Fruit fly (Drosophila melanogaster) whole organism, embryonic: Measurements from ENCODE around the gene Nepl18.
A peak's percentile ranks its signal among the peaks of the same experiment; 100 is the strongest.

Source experiments
- ATbp ChIP-seq: fragments of 200-800 bp; sonication (Bioruptor generic); optimal IDR thresholded peaks from 2 replicates; lab custom pipeline; 2017; ENCODE audit warnings: missing biosample characterization, mild to moderate bottlenecking, missing genetic modification characterization, missing genetic modification reagents
- CG11504 ChIP-seq: fragments of 200-800 bp; sonication (Bioruptor generic); optimal IDR thresholded peaks from 3 replicates; lab custom pipeline; 2019; ENCODE audit warnings: missing biosample characterization, mild to moderate bottlenecking, missing genetic modification characterization, moderate library complexity
- CG14965 ChIP-seq: fragments of 200-800 bp; sonication (Bioruptor generic); optimal IDR thresholded peaks from 2 replicates; lab custom pipeline; 2016; ENCODE audit warnings: missing biosample characterization, missing genetic modification characterization, borderline replicate concordance
- CG1529 ChIP-seq: fragments of 200-800 bp; sonication (Bioruptor generic); optimal IDR thresholded peaks from 3 replicates; lab custom pipeline; 2018; ENCODE audit warnings: missing biosample characterization, missing genetic modification characterization
- CG17361 ChIP-seq: fragments of 200-800 bp; sonication (Bioruptor generic); IDR thresholded peaks from 3 replicates; pipeline ENCODE4 v1.3.6; 2022; ENCODE audit warnings: missing biosample characterization, missing genetic modification characterization
- CG17612 ChIP-seq: fragments of 200-800 bp; sonication (Bioruptor generic); IDR thresholded peaks from 2 replicates; pipeline ENCODE4 v1.3.6; 2022; ENCODE audit warnings: missing biosample characterization, missing genetic modification characterization
- CG1792 ChIP-seq: fragments of 200-800 bp; sonication (Bioruptor generic); optimal IDR thresholded peaks from 2 replicates; lab custom pipeline; 2016; ENCODE audit warnings: missing biosample characterization, missing genetic modification characterization
- CG2120 ChIP-seq: fragments of 200-800 bp; sonication (Bioruptor generic); optimal IDR thresholded peaks from 3 replicates; lab custom pipeline; 2016; ENCODE audit warnings: missing biosample characterization, missing genetic modification characterization
- CG34422 ChIP-seq: fragments of 200-800 bp; sonication (Bioruptor generic); IDR thresholded peaks from 3 replicates; pipeline ENCODE4 v1.3.6; 2022; ENCODE audit warnings: missing biosample characterization, missing genetic modification characterization
- CG4707 ChIP-seq: fragments of 200-800 bp; sonication (Bioruptor generic); optimal IDR thresholded peaks from 2 replicates; lab custom pipeline; 2018; ENCODE audit warnings: missing biosample characterization, mild to moderate bottlenecking, missing genetic modification characterization, moderate library complexity
- CG7271 ChIP-seq: fragments of 200-800 bp; sonication (Bioruptor generic); optimal IDR thresholded peaks from 2 replicates; lab custom pipeline; 2018; ENCODE audit warnings: missing biosample characterization, mild to moderate bottlenecking, missing genetic modification characterization, moderate library complexity
- CG7372 ChIP-seq: fragments of 200-800 bp; sonication (Bioruptor generic); IDR thresholded peaks from 2 replicates; pipeline ENCODE4 v1.3.6; 2022; ENCODE audit warnings: missing biosample characterization, missing genetic modification characterization
- CG8089 ChIP-seq: fragments of 200-800 bp; sonication (Bioruptor generic); optimal IDR thresholded peaks from 3 replicates; lab custom pipeline; 2016; ENCODE audit warnings: missing biosample characterization, missing genetic modification characterization
- CG8281 ChIP-seq: fragments of 200-800 bp; sonication (Bioruptor generic); optimal IDR thresholded peaks from 2 replicates; lab custom pipeline; 2018; ENCODE audit warnings: missing biosample characterization, mild to moderate bottlenecking, missing genetic modification characterization, moderate library complexity
- CG9817 ChIP-seq: fragments of 200-800 bp; sonication (Bioruptor generic); optimal IDR thresholded peaks from 2 replicates; lab custom pipeline; 2018; ENCODE audit warnings: missing biosample characterization, mild to moderate bottlenecking, missing genetic modification characterization, moderate library complexity
- D ChIP-seq, 2 experiments: fragments of 200-800 bp in 1 of 2; fragments of >200 bp in 1 of 2; sonication (Bioruptor generic) in 1 of 2; optimal IDR thresholded peaks; 2 replicates in 1 of 2; 3 replicates in 1 of 2; lab custom pipeline; 2017; ENCODE audit warnings: mild to moderate bottlenecking in 1 of 2, missing biosample characterization in 1 of 2, missing genetic modification characterization in 1 of 2, missing genetic modification reagents in 1 of 2
- Dip2 ChIP-seq: fragments of 200-800 bp; sonication (Bioruptor generic); IDR thresholded peaks from 2 replicates; pipeline ENCODE4 v1.3.6; 2022; ENCODE audit warnings: missing biosample characterization, missing genetic modification characterization
- Dip3 ChIP-seq: fragments of 200-800 bp; sonication (Bioruptor generic); optimal IDR thresholded peaks from 3 replicates; lab custom pipeline; 2016; ENCODE audit warnings: missing biosample characterization, missing genetic modification characterization
- Dll ChIP-seq: fragments of 200-800 bp; sonication (Bioruptor generic); IDR thresholded peaks from 4 replicates; pipeline ENCODE4 v1.3.6; 2022; ENCODE audit warnings: missing biosample characterization, missing genetic modification characterization; ENCODE audit not compliant: partially characterized antibody
- Gug ChIP-seq: fragments of 200-800 bp; sonication (Bioruptor generic); IDR thresholded peaks from 4 replicates; pipeline ENCODE4 v1.3.6; 2022; ENCODE audit warnings: missing biosample characterization, missing genetic modification characterization
- H15 ChIP-seq: fragments of 200-800 bp; sonication (Bioruptor generic); IDR thresholded peaks from 3 replicates; pipeline ENCODE4 v1.3.6; 2022; ENCODE audit warnings: missing biosample characterization, missing genetic modification characterization
- Ravus ChIP-seq: fragments of 200-800 bp; sonication (Bioruptor generic); IDR thresholded peaks from 2 replicates; pipeline ENCODE4 v1.3.6; 2022; ENCODE audit warnings: missing biosample characterization, missing genetic modification characterization
- Side ChIP-seq: fragments of 200-800 bp; sonication (Bioruptor generic); optimal IDR thresholded peaks from 2 replicates; lab custom pipeline; 2016; ENCODE audit warnings: missing biosample characterization, missing genetic modification characterization
- Ssrp ChIP-seq: fragments of 200-800 bp; sonication (Bioruptor generic); optimal IDR thresholded peaks from 2 replicates; lab custom pipeline; 2018; ENCODE audit warnings: missing biosample characterization, mild to moderate bottlenecking, missing genetic modification characterization, moderate library complexity
- ab ChIP-seq: fragments of 200-800 bp; sonication (Bioruptor generic); optimal IDR thresholded peaks from 2 replicates; lab custom pipeline; 2016; ENCODE audit warnings: missing biosample characterization, missing genetic modification characterization
- ac ChIP-seq: fragments of 200-800 bp; sonication (Bioruptor generic); optimal IDR thresholded peaks from 3 replicates; lab custom pipeline; 2017; ENCODE audit warnings: missing biosample characterization, mild to moderate bottlenecking, missing genetic modification characterization
- bab2 ChIP-seq: fragments of 200-800 bp; sonication (Bioruptor generic); optimal IDR thresholded peaks from 2 replicates; lab custom pipeline; 2016; ENCODE audit warnings: missing biosample characterization, missing genetic modification characterization
- emc ChIP-seq: fragments of 200-800 bp; sonication (Bioruptor generic); optimal IDR thresholded peaks from 2 replicates; lab custom pipeline; 2016; ENCODE audit warnings: missing biosample characterization, missing genetic modification characterization
- eve ChIP-seq, 2 experiments: fragments of >200 bp; optimal IDR thresholded peaks; 2 replicates each; lab custom pipeline; 2017; ENCODE audit warnings: missing biosample characterization in 2 of 2, missing genetic modification characterization in 2 of 2
- gt ChIP-seq: fragments of 200-800 bp; sonication (Bioruptor generic); IDR thresholded peaks from 2 replicates; pipeline ENCODE4 v1.3.6; 2022; ENCODE audit warnings: missing biosample characterization, missing genetic modification characterization
- hkb ChIP-seq, 2 experiments: fragments of 200-800 bp in 1 of 2; fragments of >200 bp in 1 of 2; sonication (Bioruptor generic) in 1 of 2; IDR thresholded peaks in 1 of 2; optimal IDR thresholded peaks in 1 of 2; 2 replicates each; pipeline versions ENCODE4 v1.3.6 to Lab custom; 2017 to 2022; ENCODE audit warnings: missing biosample characterization in 1 of 2, missing genetic modification characterization in 1 of 2
- insv ChIP-seq, 2 experiments: fragments of 200-800 bp; sonication (Bioruptor generic); optimal IDR thresholded peaks; 3 replicates each; lab custom pipeline; 2016 to 2018; ENCODE audit warnings: missing biosample characterization in 2 of 2, missing genetic modification characterization in 2 of 2
- inv ChIP-seq: fragments of 200-800 bp; sonication (Bioruptor generic); IDR thresholded peaks from 2 replicates; pipeline ENCODE4 v1.3.6; 2022; ENCODE audit warnings: missing biosample characterization, missing genetic modification characterization; ENCODE audit not compliant: partially characterized antibody
- jing ChIP-seq: fragments of 200-800 bp; sonication (Bioruptor generic); optimal IDR thresholded peaks from 2 replicates; lab custom pipeline; 2018; ENCODE audit warnings: missing biosample characterization, mild to moderate bottlenecking, missing genetic modification characterization
- kah ChIP-seq: fragments of 200-800 bp; sonication (Bioruptor generic); optimal IDR thresholded peaks from 2 replicates; lab custom pipeline; 2018; ENCODE audit warnings: missing biosample characterization, mild to moderate bottlenecking, missing genetic modification characterization
- ken ChIP-seq: fragments of 200-800 bp; sonication (Bioruptor generic); IDR thresholded peaks from 3 replicates; pipeline ENCODE4 v1.3.6; 2022; ENCODE audit warnings: missing biosample characterization, missing genetic modification characterization
- kni ChIP-seq: fragments of 200-800 bp; sonication (Bioruptor generic); optimal IDR thresholded peaks from 3 replicates; lab custom pipeline; 2017; ENCODE audit warnings: mild to moderate bottlenecking, missing biosample characterization, missing genetic modification reagents, missing genetic modification characterization
- lbe ChIP-seq: fragments of 200-800 bp; sonication (Bioruptor generic); optimal IDR thresholded peaks from 2 replicates; lab custom pipeline; 2016; ENCODE audit warnings: missing biosample characterization, mild to moderate bottlenecking, missing genetic modification characterization
- peb ChIP-seq: fragments of 200-800 bp; sonication (Bioruptor generic); IDR thresholded peaks from 2 replicates; pipeline ENCODE4 v1.3.6; 2022; ENCODE audit warnings: missing biosample characterization, missing genetic modification characterization
- row ChIP-seq: fragments of 200-800 bp; sonication (Bioruptor generic); IDR thresholded peaks from 3 replicates; pipeline ENCODE4 v1.3.6; 2022; ENCODE audit warnings: missing biosample characterization, missing genetic modification characterization
- run ChIP-seq: fragments of 200-800 bp; sonication (Bioruptor generic); optimal IDR thresholded peaks from 3 replicates; lab custom pipeline; 2018; ENCODE audit warnings: missing biosample characterization, mild to moderate bottlenecking, missing genetic modification characterization
- seq ChIP-seq: fragments of 200-800 bp; sonication (Bioruptor generic); IDR thresholded peaks from 2 replicates; pipeline ENCODE4 v1.3.6; 2022; ENCODE audit warnings: missing biosample characterization, missing genetic modification characterization
- so ChIP-seq: fragments of 200-800 bp; sonication (Bioruptor generic); IDR thresholded peaks from 3 replicates; pipeline ENCODE4 v1.3.6; 2022; ENCODE audit warnings: missing biosample characterization, missing genetic modification characterization
- sr ChIP-seq: fragments of 200-800 bp; sonication (Bioruptor generic); IDR thresholded peaks from 3 replicates; pipeline ENCODE4 v1.3.6; 2022; ENCODE audit warnings: missing biosample characterization, missing genetic modification characterization
- stwl ChIP-seq: fragments of 200-800 bp; sonication (Bioruptor generic); optimal IDR thresholded peaks from 3 replicates; lab custom pipeline; 2018; ENCODE audit warnings: missing biosample characterization, mild to moderate bottlenecking, missing genetic modification characterization, moderate library complexity
- tio ChIP-seq: fragments of 200-800 bp; sonication (Bioruptor generic); optimal IDR thresholded peaks from 2 replicates; lab custom pipeline; 2017; ENCODE audit warnings: missing biosample characterization, missing genetic modification characterization, inconsistent platforms
- unc-4 ChIP-seq: fragments of 200-800 bp; sonication (Bioruptor generic); IDR thresholded peaks from 2 replicates; pipeline ENCODE4 v1.3.6; 2022; ENCODE audit warnings: missing biosample characterization, missing genetic modification characterization; ENCODE audit not compliant: partially characterized antibody
- vnd ChIP-seq: fragments of 200-800 bp; sonication (Bioruptor generic); IDR thresholded peaks from 3 replicates; pipeline ENCODE4 v1.3.6; 2022; ENCODE audit warnings: missing biosample characterization, missing genetic modification characterization; ENCODE audit not compliant: partially characterized antibody
- wdn ChIP-seq: fragments of 200-800 bp; sonication (Bioruptor generic); IDR thresholded peaks from 2 replicates; pipeline ENCODE4 v1.3.6; 2022; ENCODE audit warnings: missing biosample characterization, missing genetic modification characterization

The Nepl18 gene

dm6 chr3R:28904816-28905435 is 29.5 kb downstream of the Nepl18 start:
- TF ChIP-seq inv (GFP tag; lab: Robert Waterston, UW) (no peak), ken (GFP tag; lab: Robert Waterston, UW) (peak; percentile 78), unc-4 (GFP tag; lab: Robert Waterston, UW) (no peak), Gug (GFP tag; lab: Robert Waterston, UW) (peak; percentile 86), wdn (GFP tag; lab: Robert Waterston, UW) (peak; percentile 79; the same call in 1 of the 2 replicates), stwl (tag; lab: Kevin White, UChicago) (no peak), hkb (optimal IDR thresholded peaks at IDR 0.05; lab: Kevin White, UChicago) (no peak), hkb (GFP tag; IDR thresholded peaks at IDR 0.05; lab: Robert Waterston, UW) (peak; percentile 78), row (peak; percentile 86), CG4707 (peak; percentile 33), D (optimal IDR thresholded peaks at IDR 0.05; lab: Kevin White, UChicago) (no peak), D (GFP tag; optimal IDR thresholded peaks at IDR 0.05; lab: Kevin White, UChicago) (peak; percentile 21), CG34422 (GFP tag; lab: Robert Waterston, UW) (peak; percentile 88), Dip3 (GFP tag; lab: Kevin White, UChicago) (peak; percentile 82), seq (GFP tag; lab: Robert Waterston, UW) (peak; percentile 49), kni (GFP tag; lab: Kevin White, UChicago) (no peak), eve (GFP tag; optimal IDR thresholded peaks at IDR 0.05; lab: Kevin White, UChicago) (no peak), CG9817 (tag; lab: Kevin White, UChicago) (peak; percentile 82), ac (GFP tag; lab: Kevin White, UChicago) (no peak), Side (peak; percentile 74), run (tag; lab: Kevin White, UChicago) (no peak), CG7271 (tag; lab: Kevin White, UChicago) (no peak), insv (GFP tag; optimal IDR thresholded peaks at IDR 0.05; lab: Kevin White, UChicago) (no peak), vnd (no peak), bab2 (GFP tag; lab: Kevin White, UChicago) (peak; percentile 79), gt (GFP tag; lab: Robert Waterston, UW) (no peak), Ssrp (tag; lab: Kevin White, UChicago) (peak; percentile 61), sr (GFP tag; lab: Robert Waterston, UW) (peak; percentile 54; the same call in 2 of the 3 replicates), ATbp (peak; percentile 61), Ravus (GFP tag; lab: Robert Waterston, UW) (peak; percentile 58; the same call in 1 of the 2 replicates), CG8089 (peak; percentile 59), CG14965 (GFP tag; lab: Kevin White, UChicago) (no peak), CG7372 (GFP tag; lab: Robert Waterston, UW) (peak; percentile 68), CG8281 (tag; lab: Kevin White, UChicago) (no peak), CG1792 (GFP tag; lab: Kevin White, UChicago) (peak; percentile 40), CG11504 (tag; lab: Kevin White, UChicago) (peak; percentile 67), H15 (GFP tag; lab: Robert Waterston, UW) (peak; percentile 78), jing (peak; percentile 62), CG2120 (GFP tag; lab: Kevin White, UChicago) (peak; percentile 88), ab (GFP tag; lab: Kevin White, UChicago) (peak; percentile 65), CG17361 (GFP tag; lab: Robert Waterston, UW) (peak; percentile 50; the same call in 2 of the 3 replicates), tio (GFP tag; lab: Kevin White, UChicago) (no peak), Dll (no peak), CG17612 (peak; percentile 68), so (GFP tag; lab: Robert Waterston, UW) (peak; percentile 75), CG1529 (GFP tag; lab: Kevin White, UChicago) (peak; percentile 46), Dip2 (GFP tag; lab: Robert Waterston, UW) (no peak), kah (GFP tag; lab: Kevin White, UChicago) (no peak), emc (peak; percentile 73), peb (peak; percentile 35; the same call in 1 of the 2 replicates), lbe (GFP tag; lab: Kevin White, UChicago) (no peak)
